Fruit fly (Drosophila melanogaster) whole organism, adult: ENCODE data around the gene gkt.

Experiments used
- CG11617 ChIP-seq: fragments of 200-800 bp; sonication (Bioruptor generic); optimal IDR thresholded peaks from 2 replicates; lab custom pipeline; 2017; ENCODE audit warnings: mild to moderate bottlenecking, missing biosample characterization, missing genetic modification reagents, missing genetic modification characterization
- CG12768 ChIP-seq: fragments of 200-800 bp; sonication (Bioruptor generic); optimal IDR thresholded peaks from 2 replicates; lab custom pipeline; 2017; ENCODE audit warnings: missing biosample characterization, missing genetic modification characterization, mild to moderate bottlenecking, moderate library complexity, missing genetic modification reagents
- Clk ChIP-seq: fragments of 200-800 bp; sonication (Bioruptor generic); optimal IDR thresholded peaks from 2 replicates; lab custom pipeline; 2017; ENCODE audit warnings: missing biosample characterization, missing genetic modification characterization
- cnc ChIP-seq, 2 experiments: fragments of >200 bp; optimal IDR thresholded peaks; 2 replicates each; lab custom pipeline; 2017
- toe ChIP-seq: fragments of 200-800 bp; sonication (Bioruptor generic); optimal IDR thresholded peaks from 2 replicates; lab custom pipeline; 2016; ENCODE audit warnings: missing biosample characterization, missing genetic modification characterization

- TF ChIP-seq CG11617 (GFP tag; lab: Kevin White, UChicago) (peak; percentile 53), Clk (no peak), toe (GFP tag; lab: Kevin White, UChicago) (peak; percentile 26), cnc (optimal IDR thresholded peaks at IDR 0.05; lab: Kevin White, UChicago) (no peak), CG12768 (GFP tag; lab: Kevin White, UChicago) (peak; percentile 21)
These were observed 1.3 kb upstream of the gkt start for dm6 chr2L:3158260-3159072.
